Worm (Caenorhabditis elegans) whole organism, L1 larva: ENCODE measurements around the gene gtl-1.

Experiments used
- C34B4.2 ChIP-seq: sonication (generic microtip); optimal IDR thresholded peaks from 2 replicates; lab custom pipeline; 2017; ENCODE audit warnings: mild to moderate bottlenecking, missing genetic modification characterization, missing compliant biosample characterization
- Y116A8C.19 ChIP-seq: sonication (generic microtip); optimal IDR thresholded peaks from 2 replicates; lab custom pipeline; 2016; ENCODE audit warnings: missing compliant biosample characterization, missing genetic modification characterization, borderline replicate concordance
- alr-1 ChIP-seq: fragments of 200-800 bp; sonication (Bioruptor generic); optimal IDR thresholded peaks from 2 replicates; lab custom pipeline; 2018; ENCODE audit warnings: borderline replicate concordance, mild to moderate bottlenecking, missing genetic modification characterization, missing compliant biosample characterization
- blmp-1 ChIP-seq: fragments of 150-350 bp; optimal IDR thresholded peaks from 2 replicates; lab custom pipeline; 2014; ENCODE audit warnings: missing biosample characterization, missing genetic modification characterization
- ceh-63 ChIP-seq: fragments of 200-800 bp; sonication (Bioruptor generic); optimal IDR thresholded peaks from 2 replicates; lab custom pipeline; 2018; ENCODE audit warnings: mild to moderate bottlenecking, missing genetic modification characterization, missing compliant biosample characterization
- dsc-1 ChIP-seq: sonication (generic microtip); optimal IDR thresholded peaks from 2 replicates; lab custom pipeline; 2016; ENCODE audit warnings: mild to moderate bottlenecking, missing genetic modification characterization, missing compliant biosample characterization
- efl-1 ChIP-seq, 4 experiments: fragments of 150-350 bp; optimal IDR thresholded peaks in 3 of 4; peaks in 1 of 4; 1 replicate in 1 of 4; 2 replicates in 3 of 4; lab custom pipeline; 2014; ENCODE audit warnings: missing biosample characterization in 2 of 4, missing genetic modification characterization in 2 of 4, missing genetic modification reagents in 2 of 4
- efl-3 ChIP-seq: fragments of 200-800 bp; sonication (Bioruptor generic); optimal IDR thresholded peaks from 2 replicates; lab custom pipeline; 2018; ENCODE audit warnings: mild to moderate bottlenecking, missing genetic modification characterization, missing compliant biosample characterization
- elt-2 ChIP-seq: sonication (generic microtip); optimal IDR thresholded peaks from 2 replicates; lab custom pipeline; 2016; ENCODE audit warnings: missing genetic modification characterization, mild to moderate bottlenecking, inconsistent platforms, missing compliant biosample characterization, missing genetic modification reagents
- fkh-10 ChIP-seq: sonication (generic microtip); optimal IDR thresholded peaks from 2 replicates; lab custom pipeline; 2017; ENCODE audit warnings: missing biosample characterization, missing genetic modification reagents, missing genetic modification characterization
- fos-1 ChIP-seq: fragments of 150-350 bp; optimal IDR thresholded peaks from 2 replicates; lab custom pipeline; 2014; ENCODE audit warnings: missing biosample characterization, missing genetic modification characterization
- hlh-17 ChIP-seq: fragments of 200-800 bp; sonication (Bioruptor generic); optimal IDR thresholded peaks from 2 replicates; lab custom pipeline; 2018; ENCODE audit warnings: missing genetic modification characterization, mild to moderate bottlenecking, missing compliant biosample characterization, moderate library complexity, borderline replicate concordance
- lir-3 ChIP-seq: sonication (generic microtip); optimal IDR thresholded peaks from 2 replicates; lab custom pipeline; 2016; ENCODE audit warnings: mild to moderate bottlenecking, missing genetic modification characterization, moderate library complexity, missing compliant biosample characterization; ENCODE audit not compliant: poor library complexity
- mab-9 ChIP-seq: fragments of 200-800 bp; sonication (Bioruptor generic); IDR thresholded peaks from 2 replicates; pipeline ENCODE4 v1.3.6; 2022; ENCODE audit warnings: missing genetic modification reagents, missing genetic modification characterization, missing compliant biosample characterization
- mef-2 ChIP-seq: fragments of 150-350 bp; optimal IDR thresholded peaks from 2 replicates; lab custom pipeline; 2014; ENCODE audit warnings: missing biosample characterization, missing genetic modification characterization
- nhr-19 ChIP-seq: fragments of 200-800 bp; sonication (Bioruptor generic); conservative IDR thresholded peaks from 2 replicates; pipeline ENCODE4 v1.3.6; 2022; ENCODE audit warnings: missing genetic modification characterization, missing compliant biosample characterization
- nhr-28 ChIP-seq: fragments of 150-350 bp; optimal IDR thresholded peaks from 2 replicates; lab custom pipeline; 2014; ENCODE audit warnings: missing biosample characterization, missing genetic modification characterization
- nhr-47 ChIP-seq: sonication (generic microtip); optimal IDR thresholded peaks from 2 replicates; lab custom pipeline; 2016; ENCODE audit warnings: mild to moderate bottlenecking, missing genetic modification characterization, moderate library complexity, missing compliant biosample characterization
- nhr-71 ChIP-seq: sonication (generic microtip); optimal IDR thresholded peaks from 2 replicates; lab custom pipeline; 2016; ENCODE audit warnings: mild to moderate bottlenecking, missing genetic modification characterization, moderate library complexity, missing compliant biosample characterization
- nhr-76 ChIP-seq: sonication (generic microtip); optimal IDR thresholded peaks from 2 replicates; lab custom pipeline; 2017; ENCODE audit warnings: missing biosample characterization, missing genetic modification characterization
- nhr-90 ChIP-seq: sonication (generic microtip); optimal IDR thresholded peaks from 2 replicates; lab custom pipeline; 2016; ENCODE audit warnings: mild to moderate bottlenecking, missing genetic modification characterization, missing compliant biosample characterization; ENCODE audit not compliant: poor library complexity
- pag-3 ChIP-seq: sonication (generic microtip); optimal IDR thresholded peaks from 2 replicates; lab custom pipeline; 2017; ENCODE audit warnings: missing genetic modification characterization, mild to moderate bottlenecking, missing compliant biosample characterization, antibody characterized with exemption, borderline replicate concordance; ENCODE audit not compliant: insufficient read depth
- rnt-1 ChIP-seq: sonication (generic microtip); optimal IDR thresholded peaks from 2 replicates; lab custom pipeline; 2016; ENCODE audit warnings: mild to moderate bottlenecking, missing genetic modification characterization, moderate library complexity, missing compliant biosample characterization
- sox-4 ChIP-seq: sonication (generic microtip); optimal IDR thresholded peaks from 2 replicates; lab custom pipeline; 2016; ENCODE audit warnings: missing genetic modification characterization, missing compliant biosample characterization
- sup-37 ChIP-seq: fragments of 200-800 bp; sonication (Bioruptor generic); optimal IDR thresholded peaks from 2 replicates; lab custom pipeline; 2018; ENCODE audit warnings: mild to moderate bottlenecking, missing genetic modification characterization, missing compliant biosample characterization
- tbx-2 ChIP-seq: sonication (generic microtip); optimal IDR thresholded peaks from 2 replicates; lab custom pipeline; 2016; ENCODE audit warnings: missing genetic modification characterization, missing compliant biosample characterization
- tlp-1 ChIP-seq: fragments of 150-350 bp; optimal IDR thresholded peaks from 2 replicates; lab custom pipeline; 2014; ENCODE audit warnings: missing biosample characterization, missing genetic modification characterization
- unc-30 ChIP-seq: sonication (generic microtip); optimal IDR thresholded peaks from 2 replicates; lab custom pipeline; 2017; ENCODE audit warnings: missing biosample characterization, missing genetic modification characterization
- vab-15 ChIP-seq: sonication (generic microtip); optimal IDR thresholded peaks from 2 replicates; lab custom pipeline; 2017; ENCODE audit warnings: missing genotype, mild to moderate bottlenecking, missing genetic modification characterization, missing compliant biosample characterization
- zip-4 ChIP-seq: fragments of 200-800 bp; sonication (Bioruptor generic); optimal IDR thresholded peaks from 2 replicates; lab custom pipeline; 2018; ENCODE audit warnings: mild to moderate bottlenecking, missing genetic modification characterization, moderate library complexity, missing compliant biosample characterization
- ztf-11 ChIP-seq, 2 experiments: sonication (generic microtip); optimal IDR thresholded peaks; 2 replicates each; lab custom pipeline; 2016 to 2017; ENCODE audit warnings: missing genetic modification characterization in 2 of 2, missing biosample characterization in 1 of 2, missing compliant biosample characterization in 1 of 2

Gene gtl-1

DNA sequence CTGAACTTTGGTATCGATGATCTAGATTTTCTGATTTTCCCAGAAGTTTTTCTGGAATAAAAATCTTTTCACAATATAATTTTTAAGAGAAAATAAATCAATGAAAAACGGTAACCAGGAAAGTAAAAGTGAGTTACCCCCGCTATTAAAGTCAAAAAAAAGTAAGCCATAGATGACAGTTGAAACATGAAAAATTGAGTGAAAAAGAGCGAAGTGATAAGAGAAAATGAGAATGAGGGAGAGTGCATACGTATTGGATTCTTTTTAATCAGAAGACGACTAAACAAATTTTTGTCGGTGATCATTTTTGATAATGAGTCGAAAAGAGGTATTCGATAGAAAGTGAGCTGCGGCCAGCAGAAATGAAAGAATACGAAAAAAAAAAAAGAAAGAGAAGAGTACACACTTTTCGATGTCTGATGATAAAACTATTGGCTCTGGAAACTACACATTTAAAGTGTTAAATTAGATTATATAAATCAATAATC lies at the start of gene gtl-1:
Gene gtl-1, minus strand, starts transcription at position 51 of the 488 bp plus-strand sequence.
- TF ChIP-seq elt-2 (tag; lab: Kevin White, UChicago) (peak; percentile 52), efl-1 (optimal IDR thresholded peaks at IDR 0.05; lab: Kevin White, UChicago) (no peak), efl-1 (GFP tag; optimal IDR thresholded peaks at IDR 0.05 in 1 of 2; lab: Kevin White, UChicago) (peak in 1 of 2 experiments; percentile 49), lir-3 (tag; lab: Kevin White, UChicago) (no peak)

DNA sequence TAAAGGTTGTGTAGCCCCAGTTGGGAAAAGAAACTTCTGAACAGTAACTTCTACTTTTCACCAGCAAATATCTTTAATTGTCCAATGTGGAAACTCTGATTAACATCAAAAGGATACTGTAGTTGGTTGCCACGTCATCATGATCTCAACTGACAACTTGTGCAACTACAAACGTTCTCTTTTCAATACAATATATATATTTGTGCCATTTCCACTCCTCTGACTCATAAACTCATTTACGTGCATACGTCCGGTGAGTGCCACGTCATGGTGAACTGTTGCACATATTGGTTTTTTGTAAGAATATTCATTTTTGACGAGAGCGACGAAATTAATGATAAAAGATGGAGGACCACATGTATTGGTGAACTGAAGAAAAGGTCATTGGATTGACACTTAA lies 48.4 kb upstream of the gtl-1 start:
- TF ChIP-seq nhr-47 (tag; lab: Kevin White, UChicago) (no peak), Y116A8C.19 (tag; lab: Kevin White, UChicago) (no peak), tbx-2 (tag; lab: Kevin White, UChicago) (no peak), mab-9 (GFP tag; lab: Robert Waterston, UW) (no peak), tlp-1 (tag; lab: Kevin White, UChicago) (no peak), vab-15 (tag; lab: Kevin White, UChicago) (no peak), efl-3 (GFP tag; lab: Kevin White, UChicago) (no peak), sup-37 (GFP tag; lab: Kevin White, UChicago) (no peak), nhr-76 (no peak), blmp-1 (tag; lab: Kevin White, UChicago) (no peak), fos-1 (tag; lab: Kevin White, UChicago) (no peak), zip-4 (GFP tag; lab: Kevin White, UChicago) (no peak), nhr-19 (no peak), nhr-28 (tag; lab: Kevin White, UChicago) (no peak), rnt-1 (tag; lab: Kevin White, UChicago) (no peak), fkh-10 (no peak)

DNA sequence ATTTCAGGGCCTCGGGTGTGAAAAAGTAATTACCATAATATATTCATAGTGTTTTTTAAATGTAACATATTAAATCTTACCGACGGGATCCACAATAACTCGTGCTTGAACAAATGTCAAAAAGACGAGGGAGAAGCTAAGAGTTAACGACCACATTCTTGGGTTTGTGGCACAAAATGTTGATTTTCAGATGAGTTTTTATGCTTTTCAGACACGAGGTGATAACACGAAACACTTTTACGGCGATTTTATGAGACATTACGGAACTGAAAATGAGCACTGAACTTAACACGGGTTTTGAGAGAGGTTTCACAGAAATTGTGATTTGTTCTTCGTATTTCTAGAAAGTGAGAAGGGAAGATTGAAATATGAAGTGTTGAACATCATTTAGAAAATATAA lies 47.2 kb upstream of the gtl-1 start, which contains the start of gene B0035.13:
Gene B0035.13, minus strand, starts transcription at position 173 of the 400 bp plus-strand sequence.
- TF ChIP-seq hlh-17 (GFP tag; lab: Kevin White, UChicago) (no peak), unc-30 (tag; lab: Kevin White, UChicago) (no peak), efl-1 (optimal IDR thresholded peaks at IDR 0.05; lab: Kevin White, UChicago) (no peak), efl-1 (GFP tag; optimal IDR thresholded peaks at IDR 0.05 in 1 of 2; lab: Kevin White, UChicago) (peak in 1 of 2 experiments; percentile 19), mef-2 (no peak), nhr-90 (no peak), sox-4 (tag; lab: Kevin White, UChicago) (no peak), ztf-11 (tag; optimal IDR thresholded peaks at IDR 0.05; lab: Kevin White, UChicago) (no peak), pag-3 (tag; lab: Kevin White, UChicago) (no peak), elt-2 (tag; lab: Kevin White, UChicago) (peak; percentile 42), C34B4.2 (no peak), alr-1 (tag; lab: Kevin White, UChicago) (no peak), rnt-1 (tag; lab: Kevin White, UChicago) (no peak), nhr-71 (no peak), ceh-63 (GFP tag; lab: Kevin White, UChicago) (no peak)
- TF ChIP-seq, all 84 proteins: peak for 2

DNA sequence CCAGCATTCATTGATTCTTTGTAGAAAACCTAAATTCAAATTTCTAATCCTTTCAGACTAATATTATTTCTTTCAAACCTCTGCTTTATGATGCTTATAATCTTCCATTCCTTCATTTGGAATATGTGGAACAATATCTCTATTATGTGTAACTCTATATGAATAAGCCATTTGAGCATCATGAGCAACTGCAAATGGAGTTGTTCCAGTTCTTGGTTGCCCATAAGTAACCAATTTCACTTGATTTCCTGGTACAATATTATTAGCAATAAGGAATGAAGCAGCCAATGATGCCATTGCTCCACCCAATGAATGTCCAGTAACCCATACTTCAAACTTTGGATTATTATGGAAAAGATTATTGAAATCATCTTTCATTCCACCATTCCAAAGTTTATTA lies 45.6 kb upstream of the gtl-1 start:
- TF ChIP-seq fos-1 (tag; lab: Kevin White, UChicago) = no peak
- no peak for TF ChIP-seq efl-1 (optimal IDR thresholded peaks at IDR 0.05; lab: Kevin White, UChicago)
- peak in 1 of 2 experiments; percentile 67 for TF ChIP-seq efl-1 (GFP tag; optimal IDR thresholded peaks at IDR 0.05 in 1 of 2; lab: Kevin White, UChicago)
- TF ChIP-seq dsc-1 = peak; percentile 55
